Worm (Caenorhabditis elegans): Measurements from ENCODE around the gene srd-46.

ce11 chrX:12320737-12321136 is 11.2 kb upstream of the srd-46 start, which contains the start of gene ceh-40:
- TF ChIP-seq nhr-237 (tag; optimal IDR thresholded peaks at IDR 0.05): no peak
- TF ChIP-seq unc-62 (GFP tag; optimal IDR thresholded peaks at IDR 0.05): no peak
- TF ChIP-seq fos-1 (tag; optimal IDR thresholded peaks at IDR 0.05): no peak
- no peak for TF ChIP-seq ama-1 (optimal IDR thresholded peaks at IDR 0.05)

Data from whole organism, L2 larva.